Fruit fly (Drosophila melanogaster) whole organism, embryonic: Measurements from ENCODE around the gene PMP34.

Source experiments
- ATbp ChIP-seq: fragments of 200-800 bp; sonication (Bioruptor generic); optimal IDR thresholded peaks from 2 replicates; lab custom pipeline; 2017; ENCODE audit warnings: missing biosample characterization, mild to moderate bottlenecking, missing genetic modification characterization, missing genetic modification reagents
- BEAF-32 ChIP-seq: fragments of 200-800 bp; sonication (Bioruptor generic); optimal IDR thresholded peaks from 3 replicates; lab custom pipeline; 2017; ENCODE audit warnings: missing biosample characterization, missing genetic modification characterization, mild to moderate bottlenecking, moderate library complexity, missing genetic modification reagents
- CG10147 ChIP-seq: fragments of 200-800 bp; sonication (Bioruptor generic); optimal IDR thresholded peaks from 2 replicates; lab custom pipeline; 2019; ENCODE audit warnings: missing biosample characterization, mild to moderate bottlenecking, missing genetic modification characterization, moderate library complexity
- CG10267 ChIP-seq: fragments of 200-800 bp; sonication (Bioruptor generic); optimal IDR thresholded peaks from 2 replicates; lab custom pipeline; 2018; ENCODE audit warnings: missing biosample characterization, mild to moderate bottlenecking, missing genetic modification characterization, moderate library complexity
- CG10321 ChIP-seq: fragments of 200-800 bp; sonication (Bioruptor generic); IDR thresholded peaks from 2 replicates; pipeline ENCODE4 v1.3.6; 2022; ENCODE audit warnings: missing biosample characterization, missing genetic modification characterization
- CG10366 ChIP-seq: fragments of 200-800 bp; sonication (Bioruptor generic); IDR thresholded peaks from 2 replicates; pipeline ENCODE4 v1.3.6; 2022; ENCODE audit warnings: missing biosample characterization, missing genetic modification characterization
- CG11456 ChIP-seq: fragments of 200-800 bp; sonication (Bioruptor generic); IDR thresholded peaks from 3 replicates; pipeline ENCODE4 v1.3.6; 2022; ENCODE audit warnings: missing biosample characterization, missing genetic modification characterization
- CG12299 ChIP-seq: fragments of 200-800 bp; sonication (Bioruptor generic); optimal IDR thresholded peaks from 2 replicates; lab custom pipeline; 2018; ENCODE audit warnings: missing biosample characterization, mild to moderate bottlenecking, missing genetic modification characterization
- CG13424 ChIP-seq: fragments of 200-800 bp; sonication (Bioruptor generic); optimal IDR thresholded peaks from 2 replicates; lab custom pipeline; 2019; ENCODE audit warnings: missing biosample characterization, mild to moderate bottlenecking, missing genetic modification characterization, moderate library complexity
- CG15073 ChIP-seq: fragments of 200-800 bp; sonication (Bioruptor generic); optimal IDR thresholded peaks from 2 replicates; lab custom pipeline; 2016; ENCODE audit warnings: missing biosample characterization, missing genetic modification characterization
- CG16863 ChIP-seq: fragments of 200-800 bp; sonication (Bioruptor generic); optimal IDR thresholded peaks from 3 replicates; lab custom pipeline; 2016; ENCODE audit warnings: missing biosample characterization, missing genetic modification characterization
- CG17568 ChIP-seq: fragments of 200-800 bp; sonication (Bioruptor generic); optimal IDR thresholded peaks from 2 replicates; lab custom pipeline; 2018; ENCODE audit warnings: missing biosample characterization, mild to moderate bottlenecking, missing genetic modification characterization, moderate library complexity
- CG17802 ChIP-seq: fragments of 200-800 bp; sonication (Bioruptor generic); optimal IDR thresholded peaks from 2 replicates; lab custom pipeline; 2018; ENCODE audit warnings: missing biosample characterization, mild to moderate bottlenecking, missing genetic modification characterization, moderate library complexity
- CG18262 ChIP-seq: fragments of 200-800 bp; optimal IDR thresholded peaks from 3 replicates; lab custom pipeline; 2019; ENCODE audit warnings: missing biosample characterization, mild to moderate bottlenecking, missing genetic modification characterization, moderate library complexity
- CG31224 ChIP-seq: fragments of 200-800 bp; sonication (Bioruptor generic); IDR thresholded peaks from 2 replicates; pipeline ENCODE4 v1.3.6; 2022; ENCODE audit warnings: missing biosample characterization, missing genetic modification characterization
- CG31388 ChIP-seq: fragments of 200-800 bp; sonication (Bioruptor generic); optimal IDR thresholded peaks from 2 replicates; lab custom pipeline; 2016; ENCODE audit warnings: missing biosample characterization, missing genetic modification characterization
- CG3281 ChIP-seq: fragments of 200-800 bp; sonication (Bioruptor generic); optimal IDR thresholded peaks from 3 replicates; lab custom pipeline; 2017; ENCODE audit warnings: missing biosample characterization, mild to moderate bottlenecking, missing genetic modification characterization
- CG4328 ChIP-seq: fragments of 200-800 bp; sonication (Bioruptor generic); optimal IDR thresholded peaks from 3 replicates; lab custom pipeline; 2017; ENCODE audit warnings: missing biosample characterization, missing genetic modification reagents, missing genetic modification characterization
- CG4617 ChIP-seq: fragments of 200-800 bp; sonication (Bioruptor generic); optimal IDR thresholded peaks from 3 replicates; lab custom pipeline; 2016; ENCODE audit warnings: missing biosample characterization, missing genetic modification characterization, borderline replicate concordance
- CG6254 ChIP-seq: fragments of 200-800 bp; sonication (Bioruptor generic); optimal IDR thresholded peaks from 3 replicates; lab custom pipeline; 2017; ENCODE audit warnings: mild to moderate bottlenecking, missing biosample characterization, missing genetic modification reagents, missing genetic modification characterization
- CG6272 ChIP-seq: fragments of 200-800 bp; sonication (Bioruptor generic); IDR thresholded peaks from 2 replicates; pipeline ENCODE4 v1.3.6; 2022; ENCODE audit warnings: missing biosample characterization, missing genetic modification characterization
- CG6813 ChIP-seq: fragments of 200-800 bp; sonication (Bioruptor generic); optimal IDR thresholded peaks from 2 replicates; lab custom pipeline; 2017; ENCODE audit warnings: missing biosample characterization, missing genetic modification characterization, mild to moderate bottlenecking, moderate library complexity, missing genetic modification reagents
- CG7556 ChIP-seq: fragments of 200-800 bp; sonication (Bioruptor generic); optimal IDR thresholded peaks from 2 replicates; lab custom pipeline; 2017; ENCODE audit warnings: missing biosample characterization, mild to moderate bottlenecking, missing genetic modification characterization
- CG9727 ChIP-seq: fragments of 200-800 bp; sonication (Bioruptor generic); optimal IDR thresholded peaks from 3 replicates; lab custom pipeline; 2017; ENCODE audit warnings: missing biosample characterization, mild to moderate bottlenecking, missing genetic modification characterization
- Dfd ChIP-seq, 2 experiments: fragments of >200 bp; optimal IDR thresholded peaks; 2 replicates each; lab custom pipeline; 2017; ENCODE audit warnings: missing biosample characterization in 2 of 2, missing genetic modification characterization in 2 of 2
- Dp ChIP-seq: fragments of 200-800 bp; sonication (Bioruptor generic); optimal IDR thresholded peaks from 2 replicates; lab custom pipeline; 2018; ENCODE audit warnings: missing biosample characterization, mild to moderate bottlenecking, missing genetic modification characterization, moderate library complexity
- Fer3 ChIP-seq: fragments of 200-800 bp; sonication (Bioruptor generic); optimal IDR thresholded peaks from 2 replicates; lab custom pipeline; 2018; ENCODE audit warnings: missing biosample characterization, mild to moderate bottlenecking, missing genetic modification characterization, moderate library complexity
- HLH3B ChIP-seq: fragments of 200-800 bp; sonication (Bioruptor generic); IDR thresholded peaks from 2 replicates; pipeline ENCODE4 v1.3.6; 2022; ENCODE audit warnings: missing biosample characterization, missing genetic modification characterization
- Kr ChIP-seq: fragments of 200-800 bp; sonication (Bioruptor generic); optimal IDR thresholded peaks from 2 replicates; lab custom pipeline; 2017; ENCODE audit warnings: missing biosample characterization, mild to moderate bottlenecking, missing genetic modification characterization
- MBD-R2 ChIP-seq: fragments of 200-800 bp; sonication (Bioruptor generic); IDR thresholded peaks from 2 replicates; pipeline ENCODE4 v1.3.6; 2022; ENCODE audit warnings: missing biosample characterization, missing genetic modification characterization
- MTF-1 ChIP-seq: fragments of 200-800 bp; sonication (Bioruptor generic); optimal IDR thresholded peaks from 2 replicates; lab custom pipeline; 2018; ENCODE audit warnings: missing biosample characterization, mild to moderate bottlenecking, missing genetic modification characterization, borderline replicate concordance
- NC2α ChIP-seq: fragments of 200-800 bp; sonication (Bioruptor generic); optimal IDR thresholded peaks from 2 replicates; lab custom pipeline; 2016; ENCODE audit warnings: missing biosample characterization, missing genetic modification characterization
- Nf-YA ChIP-seq: fragments of 200-800 bp; sonication (Bioruptor generic); IDR thresholded peaks from 2 replicates; pipeline ENCODE4 v1.3.6; 2022; ENCODE audit warnings: missing biosample characterization, missing genetic modification characterization
- Nf-YB ChIP-seq: fragments of 200-800 bp; sonication (Bioruptor generic); optimal IDR thresholded peaks from 3 replicates; lab custom pipeline; 2019; ENCODE audit warnings: missing biosample characterization, mild to moderate bottlenecking, missing genetic modification characterization, moderate library complexity
- Ptx1 ChIP-seq: fragments of 200-800 bp; sonication (Bioruptor generic); IDR thresholded peaks from 2 replicates; pipeline ENCODE4 v1.3.6; 2022; ENCODE audit warnings: missing biosample characterization, missing genetic modification characterization
- Rfx ChIP-seq: fragments of 200-800 bp; sonication (Bioruptor generic); IDR thresholded peaks from 2 replicates; pipeline ENCODE4 v1.3.6; 2022; ENCODE audit warnings: missing biosample characterization, missing genetic modification characterization
- bsh ChIP-seq, 2 experiments: fragments of 200-800 bp; sonication (Bioruptor generic); optimal IDR thresholded peaks; 2 replicates each; lab custom pipeline; 2017 to 2018; ENCODE audit warnings: mild to moderate bottlenecking in 2 of 2, missing biosample characterization in 2 of 2, missing genetic modification characterization in 2 of 2, moderate library complexity in 1 of 2
- cas ChIP-seq: fragments of 200-800 bp; sonication (Bioruptor generic); IDR thresholded peaks from 2 replicates; pipeline ENCODE4 v1.3.6; 2022; ENCODE audit warnings: missing biosample characterization, missing genetic modification characterization
- dmrt99B ChIP-seq: fragments of 200-800 bp; sonication (Bioruptor generic); optimal IDR thresholded peaks from 2 replicates; lab custom pipeline; 2018; ENCODE audit warnings: missing biosample characterization, mild to moderate bottlenecking, missing genetic modification characterization, moderate library complexity
- jing ChIP-seq: fragments of 200-800 bp; sonication (Bioruptor generic); optimal IDR thresholded peaks from 2 replicates; lab custom pipeline; 2018; ENCODE audit warnings: missing biosample characterization, mild to moderate bottlenecking, missing genetic modification characterization
- lmd ChIP-seq: fragments of 200-800 bp; sonication (Bioruptor generic); IDR thresholded peaks from 2 replicates; pipeline ENCODE4 v1.3.6; 2022; ENCODE audit warnings: missing biosample characterization, missing genetic modification characterization
- nerfin-2 ChIP-seq: fragments of 200-800 bp; sonication (Bioruptor generic); IDR thresholded peaks from 2 replicates; pipeline ENCODE4 v1.3.6; 2022; ENCODE audit warnings: missing biosample characterization, missing genetic modification characterization; ENCODE audit not compliant: partially characterized antibody
- ranshi ChIP-seq: fragments of 200-800 bp; sonication (Bioruptor generic); IDR thresholded peaks from 2 replicates; pipeline ENCODE4 v1.3.6; 2022; ENCODE audit warnings: missing biosample characterization, missing genetic modification characterization
- salm ChIP-seq: fragments of 200-800 bp; sonication (Bioruptor generic); optimal IDR thresholded peaks from 2 replicates; lab custom pipeline; 2018; ENCODE audit warnings: missing biosample characterization, mild to moderate bottlenecking, missing genetic modification characterization
- sim ChIP-seq: fragments of 200-800 bp; sonication (Bioruptor generic); IDR thresholded peaks from 2 replicates; pipeline ENCODE4 v1.3.6; 2022; ENCODE audit warnings: missing biosample characterization, missing genetic modification characterization
- sob ChIP-seq: fragments of 200-800 bp; sonication (Bioruptor generic); IDR thresholded peaks from 2 replicates; pipeline ENCODE4 v1.3.6; 2022; ENCODE audit warnings: missing biosample characterization, missing genetic modification characterization
- ssp ChIP-seq: fragments of 200-800 bp; sonication (Bioruptor generic); IDR thresholded peaks from 2 replicates; pipeline ENCODE4 v1.3.6; 2022; ENCODE audit warnings: missing biosample characterization, missing genetic modification characterization
- tap ChIP-seq: fragments of 200-800 bp; optimal IDR thresholded peaks from 3 replicates; lab custom pipeline; 2019; ENCODE audit warnings: missing biosample characterization, mild to moderate bottlenecking, missing genetic modification characterization, moderate library complexity
- unc-4 ChIP-seq: fragments of 200-800 bp; sonication (Bioruptor generic); IDR thresholded peaks from 2 replicates; pipeline ENCODE4 v1.3.6; 2022; ENCODE audit warnings: missing biosample characterization, missing genetic modification characterization; ENCODE audit not compliant: partially characterized antibody

The PMP34 gene

DNA sequence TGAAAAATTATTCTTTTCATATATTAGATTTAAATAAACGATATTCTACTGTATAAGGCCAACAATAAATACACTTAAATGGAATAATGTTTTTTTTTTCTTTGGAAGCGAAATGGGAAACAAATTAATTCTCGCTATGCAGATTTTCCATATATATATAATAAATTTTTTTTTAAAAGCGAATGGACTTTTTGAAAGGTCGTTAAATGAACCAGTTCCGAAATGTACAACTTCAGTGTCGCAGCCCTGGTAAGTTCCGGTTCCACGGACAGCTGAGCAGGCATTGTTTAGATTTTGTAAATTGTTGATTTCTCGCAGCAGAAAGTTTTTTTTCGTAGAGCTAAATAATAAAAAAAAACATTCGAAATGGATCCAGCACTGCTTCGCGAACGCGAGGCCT is 31.8 kb upstream of the PMP34 start, which contains the start of gene TfIIEbeta (continued):
- no peak for TF ChIP-seq CG7556

dm6 chr3L:4288591-4289056 is 29.9 kb upstream of the PMP34 start, which contains the start of gene Hexo1:
Gene Hexo1, plus strand, starts transcription at chr3L:4288641.
- TF ChIP-seq unc-4 (GFP tag; lab: Robert Waterston, UW) (no peak), bsh (GFP tag; optimal IDR thresholded peaks at IDR 0.05; lab: Kevin White, UChicago) (peak; percentile 35 to 58), Ptx1 (no peak), CG9727 (GFP tag; lab: Kevin White, UChicago) (no peak), Rfx (GFP tag; lab: Robert Waterston, UW) (no peak), Fer3 (tag; lab: Kevin White, UChicago) (peak; percentile 25), CG6813 (GFP tag; lab: Kevin White, UChicago) (no peak), BEAF-32 (GFP tag; lab: Kevin White, UChicago) (no peak), CG31388 (no peak), HLH3B (no peak), jing (GFP tag; lab: Kevin White, UChicago) (no peak), sob (GFP tag; lab: Robert Waterston, UW) (no peak), CG3281 (GFP tag; lab: Kevin White, UChicago) (peak; percentile 42), CG10267 (tag; lab: Kevin White, UChicago) (peak; percentile 8), lmd (GFP tag; lab: Robert Waterston, UW) (no peak), cas (GFP tag; lab: Robert Waterston, UW) (no peak), CG6272 (GFP tag; lab: Robert Waterston, UW) (no peak), tap (tag; lab: Kevin White, UChicago) (no peak), ATbp (GFP tag; lab: Kevin White, UChicago) (peak; percentile 40), Nf-YA (GFP tag; lab: Robert Waterston, UW) (no peak), MTF-1 (GFP tag; lab: Kevin White, UChicago) (no peak), nerfin-2 (GFP tag; lab: Robert Waterston, UW) (no peak), CG4617 (no peak), CG16863 (GFP tag; lab: Kevin White, UChicago) (no peak), sim (GFP tag; lab: Robert Waterston, UW) (no peak), Dfd (GFP tag; optimal IDR thresholded peaks at IDR 0.05; lab: Kevin White, UChicago) (no peak), NC2α (no peak), CG10366 (GFP tag; lab: Robert Waterston, UW) (0 out of 2 replicates have a peak, but pooled peaks have one; percentile 10), CG13424 (tag; lab: Kevin White, UChicago) (peak; percentile 42), CG12299 (tag; lab: Kevin White, UChicago) (no peak), Kr (GFP tag; lab: Kevin White, UChicago) (no peak), Nf-YB (GFP tag; lab: Kevin White, UChicago) (no peak), MBD-R2 (no peak; the same call in 1 of the 2 replicates), CG31224 (GFP tag; lab: Robert Waterston, UW) (no peak), CG10321 (GFP tag; lab: Robert Waterston, UW) (no peak), ranshi (GFP tag; lab: Robert Waterston, UW) (no peak), CG6254 (GFP tag; lab: Kevin White, UChicago) (no peak), Dp (no peak), CG10147 (peak; percentile 3), CG17568 (no peak), ssp (GFP tag; lab: Robert Waterston, UW) (no peak), CG11456 (GFP tag; lab: Robert Waterston, UW) (no peak), CG18262 (tag; lab: Kevin White, UChicago) (peak; percentile 31), CG15073 (no peak), dmrt99B (tag; lab: Kevin White, UChicago) (no peak), salm (tag; lab: Kevin White, UChicago) (no peak), CG17802 (tag; lab: Kevin White, UChicago) (no peak), CG4328 (GFP tag; lab: Kevin White, UChicago) (no peak)
